Worm (Caenorhabditis elegans) whole organism, young adult: ENCODE data around the gene arrd-8.

Experiments used
- F37B4.10 ChIP-seq: fragments of 200-800 bp; sonication (Bioruptor generic); IDR thresholded peaks from 2 replicates; pipeline ENCODE4 v1.3.6; 2022; ENCODE audit warnings: missing genetic modification characterization, missing compliant biosample characterization
- T26A5.8 ChIP-seq: sonication (generic microtip); optimal IDR thresholded peaks from 2 replicates; lab custom pipeline; 2016; ENCODE audit warnings: missing genetic modification characterization, missing compliant biosample characterization
- ama-1 ChIP-seq, 3 experiments: fragments of 150-350 bp in 1 of 3; sonication (generic microtip) in 2 of 3; optimal IDR thresholded peaks; 2 replicates each; lab custom pipeline; 2014 to 2018; ENCODE audit warnings: missing biosample characterization in 2 of 3, missing genetic modification characterization in 2 of 3, missing genetic modification reagents in 2 of 3
- ekl-4 ChIP-seq: fragments of 200-800 bp; sonication (Bioruptor generic); IDR thresholded peaks from 2 replicates; pipeline ENCODE4 v1.3.6; 2022; ENCODE audit warnings: missing genetic modification reagents, missing genetic modification characterization, missing compliant biosample characterization
- lin-54 ChIP-seq: fragments of 200-800 bp; sonication (Bioruptor generic); optimal IDR thresholded peaks from 2 replicates; lab custom pipeline; 2018; ENCODE audit warnings: mild to moderate bottlenecking, missing genetic modification characterization, missing compliant biosample characterization
- nfya-1 ChIP-seq: sonication (generic microtip); optimal IDR thresholded peaks from 2 replicates; lab custom pipeline; 2017; ENCODE audit warnings: antibody characterized with exemption, missing compliant biosample characterization, missing genetic modification characterization, borderline replicate concordance; ENCODE audit not compliant: insufficient read depth
- nfya-2 ChIP-seq: fragments of 200-800 bp; sonication (Bioruptor generic); IDR thresholded peaks from 2 replicates; pipeline ENCODE4 v1.3.6; 2022; ENCODE audit warnings: missing genetic modification reagents, missing genetic modification characterization, missing compliant biosample characterization
- snpc-4 ChIP-seq, 5 experiments: fragments of 150-350 bp in 1 of 5; sonication (generic microtip) in 4 of 5; optimal IDR thresholded peaks; 2 replicates each; lab custom pipeline; 2014 to 2018; ENCODE audit warnings: missing genetic modification characterization in 5 of 5, missing biosample characterization in 3 of 5, antibody characterized with exemption in 2 of 5, mild to moderate bottlenecking in 2 of 5, missing compliant biosample characterization in 2 of 5, missing genotype in 2 of 5, moderate library complexity in 2 of 5, missing genetic modification reagents in 1 of 5
- unc-130 ChIP-seq: sonication (generic microtip); optimal IDR thresholded peaks from 2 replicates; lab custom pipeline; 2016; ENCODE audit warnings: missing genetic modification reagents, missing genetic modification characterization, missing compliant biosample characterization
- zfh-2 ChIP-seq: fragments of 200-800 bp; sonication (Bioruptor generic); conservative IDR thresholded peaks from 2 replicates; pipeline ENCODE4 v1.3.6; 2022; ENCODE audit warnings: missing genetic modification reagents, missing genetic modification characterization, missing compliant biosample characterization
- ztf-22 ChIP-seq: fragments of 200-800 bp; sonication (Bioruptor generic); optimal IDR thresholded peaks from 2 replicates; lab custom pipeline; 2018; ENCODE audit warnings: mild to moderate bottlenecking, missing genetic modification characterization, moderate library complexity, missing compliant biosample characterization
- ztf-3 ChIP-seq: fragments of 200-800 bp; sonication (Bioruptor generic); optimal IDR thresholded peaks from 2 replicates; lab custom pipeline; 2018; ENCODE audit warnings: mild to moderate bottlenecking, missing genetic modification characterization, missing compliant biosample characterization
- ztf-6 ChIP-seq: fragments of 200-800 bp; sonication (Bioruptor generic); IDR thresholded peaks from 2 replicates; pipeline ENCODE4 v1.3.6; 2022; ENCODE audit warnings: missing genetic modification reagents, missing genetic modification characterization, missing compliant biosample characterization

DNA sequence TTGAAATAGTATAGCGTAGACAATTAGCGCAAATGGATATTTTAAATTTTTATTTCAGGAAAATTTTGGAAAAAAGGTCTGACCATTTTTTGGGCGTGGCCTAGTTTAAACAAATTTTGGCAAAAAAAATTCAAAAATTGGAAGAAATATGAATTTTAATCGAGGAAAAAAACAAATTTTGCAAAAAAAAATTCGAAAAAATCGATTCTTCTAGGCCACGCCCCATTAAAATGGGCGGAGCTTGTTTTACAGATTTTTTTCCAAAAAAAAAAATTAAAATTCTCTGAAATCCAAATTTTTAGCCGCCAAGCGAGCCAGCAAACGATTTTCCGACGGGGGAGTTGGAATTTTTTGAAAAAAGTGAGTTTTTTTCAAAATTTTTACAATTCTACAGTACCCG, 15.6 kb upstream of the arrd-8 start, which contains the start of gene nadk-2:
- no peak for TF ChIP-seq nfya-1
- TF ChIP-seq snpc-4 (GFP tag; optimal IDR thresholded peaks at IDR 0.05; lab: Kevin White, UChicago) = no peak
- no peak for TF ChIP-seq snpc-4 (tag; optimal IDR thresholded peaks at IDR 0.05; lab: Kevin White, UChicago)
- TF ChIP-seq zfh-2 = no peak
- TF ChIP-seq T26A5.8 = no peak
- TF ChIP-seq ztf-6 (GFP tag; lab: Robert Waterston, UW) = no peak
- no peak for TF ChIP-seq unc-130 (GFP tag; lab: Kevin White, UChicago)
- no peak for TF ChIP-seq lin-54
- TF ChIP-seq ztf-22 (GFP tag; lab: Kevin White, UChicago) = no peak
- TF ChIP-seq nfya-2 (GFP tag; lab: Robert Waterston, UW) = no peak
- no peak for TF ChIP-seq ama-1 (optimal IDR thresholded peaks at IDR 0.05; lab: Kevin White, UChicago)
- no peak for TF ChIP-seq ama-1 (GFP tag; optimal IDR thresholded peaks at IDR 0.05; lab: Kevin White, UChicago)
- no peak for TF ChIP-seq ztf-3 (GFP tag; lab: Kevin White, UChicago)
- no peak for TF ChIP-seq F37B4.10 (GFP tag; lab: Robert Waterston, UW)
- no peak for TF ChIP-seq ekl-4 (GFP tag; lab: Robert Waterston, UW)
